Worm (Caenorhabditis elegans): ENCODE data around the gene C18H9.5.

Gene C18H9.5

DNA sequence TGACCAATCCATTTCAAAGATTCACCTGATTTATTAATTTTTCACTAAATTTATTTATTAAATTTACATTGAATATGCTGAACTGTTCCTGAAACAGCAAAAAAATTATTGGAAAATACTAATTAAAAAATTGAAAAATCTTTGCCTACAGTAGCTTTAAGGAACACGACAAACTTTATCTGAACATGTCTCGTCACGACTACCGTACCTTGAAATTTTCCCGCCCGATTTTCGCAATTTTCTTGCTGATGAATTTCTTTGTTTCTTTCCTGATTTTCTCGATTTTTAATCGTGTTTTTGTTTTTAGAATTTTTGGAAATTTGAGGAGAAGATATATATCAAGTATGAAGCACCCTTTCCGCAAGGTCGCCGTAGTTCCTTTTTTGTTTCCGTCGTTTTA lies 12.4 kb downstream of the C18H9.5 start:
- TF ChIP-seq him-1 (tag; optimal IDR thresholded peaks at IDR 0.05) (no peak), dao-5 (tag; optimal IDR thresholded peaks at IDR 0.05) (no peak), W03F9.2 (tag; optimal IDR thresholded peaks at IDR 0.05) (no peak)

DNA sequence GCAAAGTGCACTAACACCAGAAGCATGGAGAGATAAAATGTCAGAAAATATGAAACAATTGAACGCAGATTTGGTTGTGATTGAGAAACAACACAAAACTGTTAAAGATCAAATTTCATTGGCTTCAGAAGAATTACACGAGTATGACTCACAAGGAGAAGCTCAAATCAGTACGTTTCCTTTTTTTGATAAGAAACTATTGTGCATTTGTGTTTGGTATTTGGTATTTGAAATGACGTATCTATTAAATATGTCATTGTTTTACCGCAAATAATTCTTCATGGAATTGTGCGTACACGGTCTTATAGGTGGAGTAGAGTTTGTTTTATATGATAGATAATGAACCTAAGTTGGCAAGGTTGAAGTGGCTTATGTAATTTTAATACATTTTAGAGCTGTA lies 13.9 kb downstream of the C18H9.5 start:
- no peak for TF ChIP-seq dao-5 (tag; optimal IDR thresholded peaks at IDR 0.05)
- no peak for TF ChIP-seq W03F9.2 (tag; optimal IDR thresholded peaks at IDR 0.05)
- no peak for TF ChIP-seq him-1 (tag; optimal IDR thresholded peaks at IDR 0.05)

DNA sequence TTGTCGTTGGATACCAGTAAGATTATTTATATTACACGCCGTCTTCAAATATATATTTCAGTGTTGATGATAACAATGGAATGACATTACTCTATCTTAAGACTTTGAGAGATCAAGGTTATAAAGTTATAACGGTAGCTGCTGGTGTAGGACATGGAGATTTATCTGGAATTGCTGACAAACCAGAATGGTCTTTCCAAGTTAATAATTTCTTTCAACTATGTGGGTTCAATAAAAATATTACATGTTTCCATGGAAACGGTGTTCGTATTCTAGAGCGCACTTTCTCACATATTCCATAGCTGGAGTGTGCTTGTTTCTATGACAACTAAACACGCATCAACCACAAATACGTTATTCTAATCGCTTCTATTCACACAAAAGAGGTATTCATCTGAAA lies 15.6 kb downstream of the C18H9.5 start, which contains the start of gene ift-74:
Gene ift-74, plus strand, starts transcription at position 301 of the 400 bp plus-strand sequence.
- no peak for TF ChIP-seq him-1 (tag; optimal IDR thresholded peaks at IDR 0.05)
- TF ChIP-seq dao-5 (tag; optimal IDR thresholded peaks at IDR 0.05): no peak
- no peak for TF ChIP-seq W03F9.2 (tag; optimal IDR thresholded peaks at IDR 0.05)

DNA sequence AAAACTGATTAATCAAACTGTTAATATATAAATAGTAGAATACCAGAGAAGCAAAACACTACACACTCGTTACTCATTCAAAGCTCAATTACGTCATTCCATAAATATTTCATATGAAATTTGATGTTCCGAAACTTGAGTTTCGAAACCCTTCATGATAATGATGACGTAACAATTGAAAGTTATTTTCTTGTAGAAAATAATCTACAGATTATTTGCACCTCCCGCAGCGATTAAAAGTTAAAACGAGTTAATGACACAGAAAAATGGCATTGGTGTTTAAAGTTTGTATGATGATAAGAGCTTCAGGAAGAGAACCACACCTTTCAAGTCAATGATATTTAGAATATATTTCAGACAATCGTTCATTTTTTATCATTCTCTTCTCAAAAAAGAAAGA lies 21.5 kb downstream of the C18H9.5 start, which contains the start of gene H43E16.1:
Gene H43E16.1, plus strand, starts transcription at position 375 of the 400 bp plus-strand sequence.
- TF ChIP-seq him-1 (tag; optimal IDR thresholded peaks at IDR 0.05) (no peak), dao-5 (tag; optimal IDR thresholded peaks at IDR 0.05) (no peak), W03F9.2 (tag; optimal IDR thresholded peaks at IDR 0.05) (no peak)

DNA sequence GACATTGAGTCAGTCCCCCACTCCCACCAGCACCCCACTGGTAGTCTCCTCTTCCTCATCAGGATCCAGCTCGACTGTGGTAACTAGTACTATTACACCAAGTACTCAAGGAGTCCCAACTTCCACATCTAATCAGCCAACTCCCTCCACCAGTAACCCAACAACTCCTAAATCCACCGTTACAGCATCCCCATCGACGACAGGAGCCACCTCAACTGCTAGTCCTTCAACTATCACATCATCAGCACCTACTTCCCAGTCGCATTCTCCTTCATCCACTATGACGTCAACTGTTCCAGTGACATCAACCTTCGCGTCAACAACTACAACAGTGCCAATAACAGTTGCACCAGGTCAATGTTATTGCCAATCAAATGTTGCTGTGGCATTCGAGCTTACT lies 26.9 kb downstream of the C18H9.5 start:
- TF ChIP-seq W03F9.2 (tag; optimal IDR thresholded peaks at IDR 0.05): no peak
- TF ChIP-seq dao-5 (tag; optimal IDR thresholded peaks at IDR 0.05): no peak
- TF ChIP-seq him-1 (tag; optimal IDR thresholded peaks at IDR 0.05): no peak

DNA sequence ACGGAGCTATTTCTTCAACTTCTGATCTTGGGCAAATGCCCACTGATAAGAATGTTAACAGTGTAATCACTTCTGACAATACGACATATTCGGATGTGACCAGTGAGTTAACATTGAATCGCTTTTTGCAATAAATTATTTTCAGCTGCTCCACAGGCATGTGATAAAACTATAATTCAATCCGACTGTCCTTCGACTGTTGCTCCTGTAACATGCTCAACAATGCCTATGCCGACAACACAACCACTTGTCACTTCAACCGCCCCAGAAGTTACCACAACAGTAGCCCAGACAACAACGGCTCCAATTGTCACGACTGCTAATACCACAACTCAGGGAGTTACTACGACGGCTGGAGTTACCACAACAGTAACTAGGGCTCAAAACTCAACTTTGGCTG lies 27.8 kb downstream of the C18H9.5 start:
- TF ChIP-seq him-1 (tag; optimal IDR thresholded peaks at IDR 0.05) (no peak), W03F9.2 (tag; optimal IDR thresholded peaks at IDR 0.05) (no peak), dao-5 (tag; optimal IDR thresholded peaks at IDR 0.05) (no peak)

DNA sequence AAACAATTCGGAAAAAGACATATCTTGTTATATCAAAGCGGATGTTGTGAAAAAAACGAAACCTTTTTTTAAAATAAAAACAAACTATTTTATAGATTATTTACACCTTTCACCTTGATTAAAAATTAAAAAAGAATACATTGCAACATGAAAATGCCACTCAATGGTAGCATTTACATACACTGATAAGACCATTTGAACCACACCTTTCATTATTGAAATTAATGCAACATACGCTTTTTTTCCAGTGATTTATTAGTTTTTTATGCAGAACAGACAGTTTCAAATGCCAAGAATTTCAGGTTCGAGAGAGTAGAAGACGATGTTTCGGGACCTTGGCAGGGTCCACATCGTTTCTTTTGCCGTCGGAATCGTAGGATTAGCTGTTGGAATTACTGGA lies 28.8 kb downstream of the C18H9.5 start, which contains the start of gene T19D12.1:
Gene T19D12.1, plus strand, starts transcription at position 301 of the 400 bp plus-strand sequence.
- TF ChIP-seq him-1 (tag; optimal IDR thresholded peaks at IDR 0.05) (no peak), W03F9.2 (tag; optimal IDR thresholded peaks at IDR 0.05) (no peak), dao-5 (tag; optimal IDR thresholded peaks at IDR 0.05) (no peak)

DNA sequence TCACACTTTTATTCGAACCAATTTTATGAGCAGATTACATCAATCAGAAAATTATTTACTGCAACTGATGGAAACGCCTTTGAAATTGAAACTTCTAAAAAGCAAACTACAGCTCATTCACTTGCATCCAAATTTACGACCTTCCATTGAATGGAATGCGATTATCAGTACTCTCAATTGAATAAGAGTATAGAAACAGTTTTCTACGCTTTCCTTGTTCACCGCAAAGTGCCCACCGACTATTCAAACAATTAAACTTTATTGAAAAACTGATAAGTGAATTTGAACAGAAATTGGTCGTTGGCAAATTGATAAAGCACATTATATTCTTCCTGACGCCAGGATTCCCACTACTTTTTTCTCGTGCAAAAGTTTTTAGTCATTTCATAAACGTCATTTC lies 29.5 kb downstream of the C18H9.5 start:
- TF ChIP-seq him-1 (tag; optimal IDR thresholded peaks at IDR 0.05) (no peak), dao-5 (tag; optimal IDR thresholded peaks at IDR 0.05) (no peak), W03F9.2 (tag; optimal IDR thresholded peaks at IDR 0.05) (no peak)

DNA sequence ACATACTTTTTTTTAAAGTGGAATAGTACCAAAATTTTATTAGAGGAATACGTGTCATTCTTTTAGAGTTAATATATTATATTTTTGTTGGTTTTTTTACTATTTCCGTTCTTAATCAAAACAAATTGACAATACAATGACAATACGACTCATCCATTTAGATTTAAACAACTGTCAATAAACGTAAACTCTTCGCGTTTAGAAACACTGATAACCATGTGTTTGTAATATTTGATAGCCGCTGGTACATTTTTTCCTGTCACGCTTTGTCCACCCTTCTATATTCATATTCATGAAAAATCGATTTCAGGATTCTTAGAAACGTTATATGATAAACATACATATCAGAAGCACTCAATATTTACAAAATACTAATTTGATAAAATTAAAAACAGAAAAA lies 31.6 kb downstream of the C18H9.5 start:
- no peak for TF ChIP-seq him-1 (tag; optimal IDR thresholded peaks at IDR 0.05)
- no peak for TF ChIP-seq W03F9.2 (tag; optimal IDR thresholded peaks at IDR 0.05)
- TF ChIP-seq dao-5 (tag; optimal IDR thresholded peaks at IDR 0.05): no peak

DNA sequence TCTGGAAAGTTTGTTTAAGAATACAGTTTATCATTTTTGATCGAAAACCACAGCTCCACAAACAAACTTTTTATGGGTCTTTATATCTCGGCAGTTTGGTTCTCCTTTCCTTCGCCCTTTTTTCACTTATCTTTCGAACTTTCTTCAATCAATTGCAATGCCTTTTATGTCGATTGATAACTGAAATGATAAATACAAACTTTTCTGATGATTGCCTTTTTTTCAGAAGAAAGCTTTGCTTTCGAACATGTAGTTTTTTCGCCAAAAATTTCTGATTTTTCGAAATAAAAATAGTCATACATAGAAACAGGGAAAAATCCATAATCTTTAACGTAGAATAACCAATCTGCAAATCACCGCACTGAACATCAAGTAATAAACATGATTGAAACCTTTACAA lies 34.2 kb downstream of the C18H9.5 start, which contains the start of gene T19D12.2:
Gene T19D12.2, plus strand, starts transcription at position 125 of the 400 bp plus-strand sequence.
- TF ChIP-seq W03F9.2 (tag; optimal IDR thresholded peaks at IDR 0.05): no peak
- no peak for TF ChIP-seq dao-5 (tag; optimal IDR thresholded peaks at IDR 0.05)
- no peak for TF ChIP-seq him-1 (tag; optimal IDR thresholded peaks at IDR 0.05)

DNA sequence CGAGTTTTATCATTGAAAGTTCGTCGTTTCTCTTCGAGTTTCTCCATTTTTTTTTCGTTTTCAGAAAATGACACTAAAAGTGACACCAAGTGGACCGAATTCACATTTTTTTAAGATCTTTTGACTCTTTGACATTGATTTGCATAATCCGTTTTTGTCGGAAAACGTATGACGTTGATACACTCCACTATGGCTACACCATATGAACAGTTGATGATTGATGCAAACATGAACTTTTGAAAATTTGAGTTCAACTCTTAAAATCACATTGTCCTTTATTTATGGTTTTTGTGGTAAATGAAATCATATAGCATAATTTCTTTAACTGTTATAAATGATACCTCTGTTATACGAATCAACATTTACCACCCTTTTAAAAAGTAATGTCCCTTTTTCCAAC lies 36.6 kb downstream of the C18H9.5 start, which contains the start of gene T19D12.10:
Gene T19D12.10, minus strand, starts transcription at position 101 of the 400 bp plus-strand sequence.
- no peak for TF ChIP-seq W03F9.2 (tag; optimal IDR thresholded peaks at IDR 0.05)
- TF ChIP-seq dao-5 (tag; optimal IDR thresholded peaks at IDR 0.05): no peak
- no peak for TF ChIP-seq him-1 (tag; optimal IDR thresholded peaks at IDR 0.05)

DNA sequence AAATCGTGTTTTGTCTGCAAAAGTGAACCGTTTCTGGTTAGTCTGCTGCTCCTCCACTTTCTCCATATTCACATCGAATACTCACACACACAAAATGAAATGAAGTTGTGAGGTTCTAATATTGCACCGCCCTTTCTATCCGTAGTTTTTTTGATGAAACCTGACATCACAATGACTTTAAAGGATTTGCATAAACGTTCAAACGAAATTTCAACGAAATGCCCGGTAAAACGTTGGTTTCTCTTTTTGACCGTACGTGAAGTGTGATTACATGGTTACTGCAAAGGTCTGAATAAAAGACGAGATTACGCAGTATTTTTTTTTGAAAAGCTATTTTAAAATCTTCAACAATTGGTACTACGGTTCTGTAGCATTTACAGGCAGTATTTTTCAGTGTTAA lies 41.1 kb downstream of the C18H9.5 start, which contains the start of gene T19D12.9:
Gene T19D12.9, minus strand, starts transcription at position 101 of the 400 bp plus-strand sequence.
- no peak for TF ChIP-seq W03F9.2 (tag; optimal IDR thresholded peaks at IDR 0.05)
- TF ChIP-seq him-1 (tag; optimal IDR thresholded peaks at IDR 0.05): no peak
- TF ChIP-seq dao-5 (tag; optimal IDR thresholded peaks at IDR 0.05): no peak

DNA sequence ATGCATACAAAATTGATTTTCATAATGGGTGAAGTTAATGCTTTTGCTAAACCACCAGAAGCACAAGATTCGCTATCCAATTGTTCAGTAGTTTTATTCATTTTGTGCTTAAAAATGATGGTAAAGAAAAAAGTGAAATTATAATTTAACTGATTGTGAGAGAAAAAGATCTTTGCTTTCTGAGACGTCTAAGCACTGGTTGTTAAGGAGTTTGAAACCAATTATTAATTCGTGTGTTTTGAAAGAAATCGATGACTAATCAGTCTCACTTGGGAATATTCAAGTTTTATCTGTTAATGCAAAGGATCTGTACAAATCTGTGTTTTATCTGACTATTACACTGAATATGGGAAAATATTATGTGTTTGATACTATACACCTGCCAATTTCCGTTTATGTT lies 43.6 kb downstream of the C18H9.5 start, which contains the start of gene sra-26:
Gene sra-26, minus strand, starts transcription at position 101 of the 400 bp plus-strand sequence.
- TF ChIP-seq dao-5 (tag; optimal IDR thresholded peaks at IDR 0.05): no peak
- no peak for TF ChIP-seq W03F9.2 (tag; optimal IDR thresholded peaks at IDR 0.05)
- no peak for TF ChIP-seq him-1 (tag; optimal IDR thresholded peaks at IDR 0.05)

DNA sequence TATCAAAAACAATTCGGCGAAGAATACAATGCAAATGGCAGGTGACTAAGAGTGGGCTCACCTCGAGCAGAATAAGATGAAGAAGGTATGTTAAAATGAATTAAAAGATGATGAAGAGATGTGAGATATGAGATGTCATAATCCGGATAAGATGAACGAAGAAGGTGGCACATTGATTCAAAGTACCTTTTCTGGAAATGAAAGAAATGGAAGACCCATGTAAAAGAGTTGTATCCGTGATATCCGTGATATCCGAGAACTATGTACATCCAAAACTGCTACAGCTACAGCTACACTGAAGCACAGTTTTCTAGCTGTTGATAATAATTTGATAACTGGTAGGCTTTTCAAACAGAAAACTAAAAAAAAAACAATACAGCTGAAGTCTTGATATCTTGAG lies 46.3 kb downstream of the C18H9.5 start, which contains the start of gene oig-8:
Gene oig-8, minus strand, starts transcription at position 101 of the 400 bp plus-strand sequence.
- TF ChIP-seq W03F9.2 (tag; optimal IDR thresholded peaks at IDR 0.05): no peak
- TF ChIP-seq dao-5 (tag; optimal IDR thresholded peaks at IDR 0.05): no peak
- TF ChIP-seq him-1 (tag; optimal IDR thresholded peaks at IDR 0.05): no peak

DNA sequence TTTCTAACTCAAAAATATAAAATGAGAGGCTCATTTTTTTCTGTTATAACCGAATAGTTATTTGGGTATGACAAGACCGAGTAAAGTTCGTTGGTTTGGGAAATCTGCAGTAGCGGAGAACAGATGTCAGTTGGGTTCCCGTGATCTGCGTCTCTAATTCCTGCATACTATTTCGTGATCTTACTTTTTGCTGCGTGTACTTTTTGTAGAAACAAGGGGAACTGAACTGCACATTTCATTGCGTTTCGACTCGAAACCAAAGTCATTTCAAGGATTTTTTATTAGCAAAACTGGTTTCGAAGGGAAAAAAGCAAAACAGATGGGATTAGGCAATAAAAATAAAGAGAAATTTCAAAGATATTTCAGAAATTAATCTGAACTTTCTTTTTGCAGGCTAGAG lies 48.5 kb downstream of the C18H9.5 start:
- TF ChIP-seq W03F9.2 (tag; optimal IDR thresholded peaks at IDR 0.05) (no peak), dao-5 (tag; optimal IDR thresholded peaks at IDR 0.05) (no peak), him-1 (tag; optimal IDR thresholded peaks at IDR 0.05) (no peak)
